Fruit fly (Drosophila melanogaster): Measurements from ENCODE around the gene CG46521.
"Not testable (repeated sequence)": the region's sequence is repeated elsewhere in the genome, so short reads cannot be mapped to it uniquely, and the experiment has no call there.

dm6 chrX:22196874-22197273 lies 44.5 kb upstream of the CG46521 start, which contains the start of gene CG46514:
- TF ChIP-seq Hr3 (GFP tag; optimal IDR thresholded peaks at IDR 0.05); mld (GFP tag; IDR thresholded peaks at IDR 0.05; ENCODE audit: partially characterized antibody); CG11695 (GFP tag; IDR thresholded peaks at IDR 0.05); Hmx (GFP tag; optimal IDR thresholded peaks at IDR 0.05); CG11560 (tag; IDR thresholded peaks at IDR 0.05): not testable (repeated sequence)
